Worm (Caenorhabditis elegans) whole organism, young adult: ENCODE measurements around the gene F09B9.4.

Experiments
- B0019.2 ChIP-seq: fragments of 200-800 bp; sonication (Bioruptor generic); conservative IDR thresholded peaks from 2 replicates; pipeline ENCODE4 v1.3.6; 2022; ENCODE audit warnings: missing genetic modification reagents, missing genetic modification characterization, missing compliant biosample characterization
- D2030.7 ChIP-seq: fragments of 200-800 bp; sonication (Bioruptor generic); IDR thresholded peaks from 2 replicates; pipeline ENCODE4 v1.3.6; 2022; ENCODE audit warnings: missing genetic modification reagents, missing genetic modification characterization, missing compliant biosample characterization
- F10E7.11 ChIP-seq: sonication (generic microtip); optimal IDR thresholded peaks from 2 replicates; lab custom pipeline; 2017; ENCODE audit warnings: mild to moderate bottlenecking, missing genetic modification characterization, moderate library complexity, missing compliant biosample characterization
- F22D6.2 ChIP-seq: sonication (generic microtip); optimal IDR thresholded peaks from 2 replicates; lab custom pipeline; 2016; ENCODE audit warnings: mild to moderate bottlenecking, missing genetic modification characterization, missing compliant biosample characterization
- F52B5.7 ChIP-seq: sonication (generic microtip); optimal IDR thresholded peaks from 2 replicates; lab custom pipeline; 2016; ENCODE audit warnings: mild to moderate bottlenecking, missing genetic modification characterization, missing compliant biosample characterization
- F57A8.1 ChIP-seq: fragments of 200-800 bp; sonication (Bioruptor generic); optimal IDR thresholded peaks from 2 replicates; lab custom pipeline; 2018; ENCODE audit warnings: mild to moderate bottlenecking, missing genetic modification characterization, moderate library complexity, missing compliant biosample characterization
- F57C9.4 ChIP-seq: sonication (generic microtip); optimal IDR thresholded peaks from 2 replicates; lab custom pipeline; 2017; ENCODE audit warnings: mild to moderate bottlenecking, missing genetic modification characterization, missing compliant biosample characterization
- K11D2.4 ChIP-seq: fragments of 200-800 bp; sonication (Bioruptor generic); IDR thresholded peaks from 2 replicates; pipeline ENCODE4 v1.3.6; 2022; ENCODE audit warnings: missing genetic modification reagents, missing genetic modification characterization, missing compliant biosample characterization
- T07F8.4 ChIP-seq: sonication (generic microtip); optimal IDR thresholded peaks from 2 replicates; lab custom pipeline; 2016; ENCODE audit warnings: mild to moderate bottlenecking, missing genetic modification characterization, moderate library complexity, missing compliant biosample characterization
- Y53F4B.3 ChIP-seq: fragments of 200-800 bp; sonication (Bioruptor generic); IDR thresholded peaks from 2 replicates; pipeline ENCODE4 v1.3.6; 2022; ENCODE audit warnings: missing genetic modification reagents, missing genetic modification characterization, missing compliant biosample characterization
- ZK185.1 ChIP-seq: sonication (generic microtip); optimal IDR thresholded peaks from 2 replicates; lab custom pipeline; 2016; ENCODE audit warnings: mild to moderate bottlenecking, missing genetic modification characterization, missing compliant biosample characterization; ENCODE audit not compliant: poor library complexity, severe bottlenecking
- aptf-2 ChIP-seq: fragments of 200-800 bp; sonication (Bioruptor generic); conservative IDR thresholded peaks from 2 replicates; pipeline ENCODE4 v1.3.6; 2022; ENCODE audit warnings: missing genetic modification reagents, missing genetic modification characterization, missing compliant biosample characterization
- athp-1 ChIP-seq: sonication (generic microtip); optimal IDR thresholded peaks from 2 replicates; lab custom pipeline; 2017; ENCODE audit warnings: mild to moderate bottlenecking, missing genetic modification characterization, missing compliant biosample characterization
- attf-6 ChIP-seq: fragments of 200-800 bp; sonication (Bioruptor generic); IDR thresholded peaks from 2 replicates; pipeline ENCODE4 v1.3.6; 2022; ENCODE audit warnings: missing genetic modification reagents, missing genetic modification characterization, missing compliant biosample characterization
- ccch-3 ChIP-seq: fragments of 200-800 bp; sonication (Bioruptor generic); optimal IDR thresholded peaks from 2 replicates; lab custom pipeline; 2018; ENCODE audit warnings: mild to moderate bottlenecking, missing genetic modification characterization, missing compliant biosample characterization
- cebp-2 ChIP-seq: fragments of 200-800 bp; sonication (Bioruptor generic); IDR thresholded peaks from 2 replicates; pipeline ENCODE4 v1.3.6; 2022; ENCODE audit warnings: missing genetic modification characterization, missing compliant biosample characterization
- ceh-27 ChIP-seq: fragments of 200-800 bp; sonication (Bioruptor generic); optimal IDR thresholded peaks from 2 replicates; lab custom pipeline; 2018; ENCODE audit warnings: mild to moderate bottlenecking, missing genetic modification characterization, moderate library complexity, missing compliant biosample characterization
- die-1 ChIP-seq: sonication (generic microtip); optimal IDR thresholded peaks from 2 replicates; lab custom pipeline; 2016; ENCODE audit warnings: missing genotype, mild to moderate bottlenecking, missing genetic modification characterization, missing compliant biosample characterization
- dox-1 ChIP-seq: fragments of 200-800 bp; sonication (Bioruptor generic); IDR thresholded peaks from 2 replicates; pipeline ENCODE4 v1.3.6; 2022; ENCODE audit warnings: missing genetic modification reagents, missing genetic modification characterization, missing compliant biosample characterization
- dpff-1 ChIP-seq: sonication (generic microtip); optimal IDR thresholded peaks from 2 replicates; lab custom pipeline; 2017; ENCODE audit warnings: mild to moderate bottlenecking, missing genetic modification characterization, missing compliant biosample characterization
- dpl-1 ChIP-seq: fragments of 150-350 bp; optimal IDR thresholded peaks from 2 replicates; lab custom pipeline; 2014; ENCODE audit warnings: missing biosample characterization, missing genetic modification reagents, missing genetic modification characterization
- egl-18 ChIP-seq: fragments of 200-800 bp; sonication (Bioruptor generic); IDR thresholded peaks from 2 replicates; pipeline ENCODE4 v1.3.6; 2022; ENCODE audit warnings: missing genetic modification reagents, missing genetic modification characterization, missing compliant biosample characterization
- ekl-4 ChIP-seq: fragments of 200-800 bp; sonication (Bioruptor generic); IDR thresholded peaks from 2 replicates; pipeline ENCODE4 v1.3.6; 2022; ENCODE audit warnings: missing genetic modification reagents, missing genetic modification characterization, missing compliant biosample characterization
- fkh-3 ChIP-seq: sonication (generic microtip); optimal IDR thresholded peaks from 2 replicates; lab custom pipeline; 2016; ENCODE audit warnings: mild to moderate bottlenecking, missing genetic modification characterization, missing compliant biosample characterization
- gei-17 ChIP-seq: fragments of 200-800 bp; sonication (Bioruptor generic); optimal IDR thresholded peaks from 2 replicates; lab custom pipeline; 2018; ENCODE audit warnings: mild to moderate bottlenecking, missing genetic modification characterization, missing compliant biosample characterization
- hlh-26 ChIP-seq: fragments of 200-800 bp; sonication (Bioruptor generic); conservative IDR thresholded peaks from 2 replicates; pipeline ENCODE4 v1.3.6; 2022; ENCODE audit warnings: missing genetic modification reagents, missing genetic modification characterization, missing compliant biosample characterization
- hmg-1.2 ChIP-seq: fragments of 200-800 bp; sonication (Bioruptor generic); IDR thresholded peaks from 2 replicates; pipeline ENCODE4 v1.3.6; 2022; ENCODE audit warnings: missing genetic modification reagents, missing genetic modification characterization, missing compliant biosample characterization
- hmg-20 ChIP-seq: fragments of 200-800 bp; sonication (Bioruptor generic); IDR thresholded peaks from 2 replicates; pipeline ENCODE4 v1.3.6; 2022; ENCODE audit warnings: missing genetic modification reagents, missing genetic modification characterization, missing compliant biosample characterization
- hrde-1 ChIP-seq: sonication (generic microtip); optimal IDR thresholded peaks from 2 replicates; lab custom pipeline; 2016; ENCODE audit warnings: missing genetic modification characterization, mild to moderate bottlenecking, missing compliant biosample characterization, moderate library complexity, missing genotype, missing genetic modification reagents, borderline replicate concordance
- hsf-1 ChIP-seq: fragments of 200-800 bp; sonication (Bioruptor generic); IDR thresholded peaks from 2 replicates; pipeline ENCODE4 v1.3.6; 2022; ENCODE audit warnings: missing genetic modification reagents, missing genetic modification characterization, missing compliant biosample characterization
- lag-1 ChIP-seq: fragments of 200-800 bp; sonication (Bioruptor generic); IDR thresholded peaks from 2 replicates; pipeline ENCODE4 v1.3.6; 2022; ENCODE audit warnings: missing genetic modification reagents, missing genetic modification characterization, missing compliant biosample characterization
- lin-26 ChIP-seq: fragments of 200-800 bp; sonication (Bioruptor generic); IDR thresholded peaks from 2 replicates; pipeline ENCODE4 v1.3.6; 2022; ENCODE audit warnings: missing genetic modification reagents, missing genetic modification characterization, missing compliant biosample characterization
- lin-35 ChIP-seq, 3 experiments: fragments of 150-350 bp in 2 of 3; sonication (generic microtip) in 1 of 3; optimal IDR thresholded peaks; 2 replicates each; lab custom pipeline; 2014 to 2018; ENCODE audit warnings: missing biosample characterization in 3 of 3, missing genetic modification characterization in 3 of 3, missing genetic modification reagents in 3 of 3
- lin-54 ChIP-seq: fragments of 200-800 bp; sonication (Bioruptor generic); optimal IDR thresholded peaks from 2 replicates; lab custom pipeline; 2018; ENCODE audit warnings: mild to moderate bottlenecking, missing genetic modification characterization, missing compliant biosample characterization
- lsl-1 ChIP-seq: fragments of 200-800 bp; sonication (Bioruptor generic); optimal IDR thresholded peaks from 2 replicates; lab custom pipeline; 2018; ENCODE audit warnings: mild to moderate bottlenecking, missing genetic modification characterization, moderate library complexity, missing compliant biosample characterization
- mel-28 ChIP-seq: sonication (generic microtip); optimal IDR thresholded peaks from 2 replicates; lab custom pipeline; 2016; ENCODE audit warnings: borderline replicate concordance, mild to moderate bottlenecking, missing genetic modification characterization, missing compliant biosample characterization
- nhr-120 ChIP-seq: fragments of 200-800 bp; sonication (Bioruptor generic); IDR thresholded peaks from 2 replicates; pipeline ENCODE4 v1.3.6; 2022; ENCODE audit warnings: missing genetic modification characterization, missing compliant biosample characterization
- nhr-179 ChIP-seq: sonication (generic microtip); optimal IDR thresholded peaks from 2 replicates; lab custom pipeline; 2016; ENCODE audit warnings: mild to moderate bottlenecking, missing genetic modification characterization, missing compliant biosample characterization
- nhr-80 ChIP-seq: sonication (generic microtip); optimal IDR thresholded peaks from 2 replicates; lab custom pipeline; 2016; ENCODE audit warnings: missing genetic modification characterization, missing compliant biosample characterization
- nhr-90 ChIP-seq: sonication (generic microtip); optimal IDR thresholded peaks from 2 replicates; lab custom pipeline; 2016; ENCODE audit warnings: missing genotype, mild to moderate bottlenecking, missing genetic modification characterization, missing compliant biosample characterization
- snpc-1.1 ChIP-seq: sonication (generic microtip); optimal IDR thresholded peaks from 2 replicates; lab custom pipeline; 2017; ENCODE audit warnings: missing genetic modification characterization, mild to moderate bottlenecking, missing compliant biosample characterization, antibody characterized with exemption, moderate library complexity, missing genotype, missing genetic modification reagents; ENCODE audit not compliant: insufficient read depth
- sptf-2 ChIP-seq: fragments of 200-800 bp; sonication (Bioruptor generic); optimal IDR thresholded peaks from 2 replicates; lab custom pipeline; 2018; ENCODE audit warnings: mild to moderate bottlenecking, missing genetic modification characterization, missing compliant biosample characterization
- tbp1 ChIP-seq: fragments of 200-800 bp; sonication (Bioruptor generic); optimal IDR thresholded peaks from 2 replicates; lab custom pipeline; 2018; ENCODE audit warnings: mild to moderate bottlenecking, missing genetic modification characterization, missing compliant biosample characterization
- unc-62 ChIP-seq: fragments of 150-350 bp; optimal IDR thresholded peaks from 2 replicates; lab custom pipeline; 2014; ENCODE audit warnings: missing biosample characterization, missing genetic modification reagents, missing genetic modification characterization
- ztf-18 ChIP-seq: sonication (generic microtip); optimal IDR thresholded peaks from 2 replicates; lab custom pipeline; 2016; ENCODE audit warnings: missing genotype, mild to moderate bottlenecking, missing genetic modification characterization, missing compliant biosample characterization
- ztf-6 ChIP-seq: fragments of 200-800 bp; sonication (Bioruptor generic); IDR thresholded peaks from 2 replicates; pipeline ENCODE4 v1.3.6; 2022; ENCODE audit warnings: missing genetic modification reagents, missing genetic modification characterization, missing compliant biosample characterization

F09B9.4 gene

DNA sequence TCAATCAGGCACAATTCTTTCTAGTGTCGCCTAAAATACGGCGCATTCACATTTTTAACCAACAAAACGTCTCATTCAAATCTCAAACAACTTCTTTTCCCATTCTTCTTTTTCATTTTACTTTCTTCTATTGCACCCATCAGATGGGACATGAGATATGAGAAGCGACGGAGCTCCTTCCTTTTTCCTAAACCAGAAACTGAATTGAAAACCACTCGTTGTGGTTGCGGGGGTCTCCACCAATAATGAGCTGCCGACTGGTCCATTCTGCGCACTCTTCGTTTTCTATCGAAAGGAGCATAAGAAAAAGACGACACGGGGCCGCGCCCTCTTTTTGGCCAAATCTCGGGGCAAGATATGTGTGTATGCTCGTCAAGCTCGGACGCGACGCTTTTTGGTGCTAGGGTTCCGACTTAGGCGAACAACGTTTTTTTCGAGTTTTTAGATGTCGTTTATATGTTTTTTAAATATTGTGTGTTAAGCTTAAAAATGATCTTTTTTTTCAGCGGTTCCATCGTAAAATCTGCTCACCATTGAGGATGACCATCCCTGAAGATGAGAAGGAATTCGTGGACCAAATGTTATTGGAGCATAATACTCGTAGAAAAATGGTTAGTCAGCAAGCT lies 6.0 kb upstream of the F09B9.4 start, which contains the start of gene F09B9.5:
Gene F09B9.5 (plus strand): TSS at position 501 of the 626 bp plus-strand sequence.
- TF ChIP-seq lin-54 (GFP tag; lab: Kevin White, UChicago), result no peak
- TF ChIP-seq Y53F4B.3 (GFP tag; lab: Robert Waterston, UW), result no peak
- TF ChIP-seq F57A8.1 (GFP tag; lab: Kevin White, UChicago), result no peak
- no peak for TF ChIP-seq dpff-1 (tag; lab: Kevin White, UChicago)
- TF ChIP-seq lag-1 (GFP tag; lab: Robert Waterston, UW), result no peak
- TF ChIP-seq hrde-1 (tag; lab: Kevin White, UChicago), result no peak
- no peak for TF ChIP-seq attf-6
- TF ChIP-seq mel-28 (tag; lab: Kevin White, UChicago), result no peak
- no peak for TF ChIP-seq lin-35 (GFP tag; optimal IDR thresholded peaks at IDR 0.05; lab: Kevin White, UChicago)
- no peak for TF ChIP-seq nhr-179 (tag; lab: Kevin White, UChicago)
- TF ChIP-seq hlh-26 (GFP tag; lab: Robert Waterston, UW), result no peak
- TF ChIP-seq die-1 (tag; lab: Kevin White, UChicago), result no peak
- TF ChIP-seq tbp1, result no peak
- no peak for TF ChIP-seq hmg-20 (GFP tag; lab: Robert Waterston, UW)
- no peak for TF ChIP-seq F57C9.4
- no peak for TF ChIP-seq K11D2.4 (GFP tag; lab: Robert Waterston, UW)
- TF ChIP-seq ztf-18 (tag; lab: Kevin White, UChicago), result no peak
- no peak for TF ChIP-seq nhr-120
- no peak for TF ChIP-seq gei-17 (GFP tag; lab: Kevin White, UChicago)
- no peak for TF ChIP-seq cebp-2 (GFP tag; lab: Robert Waterston, UW)

DNA sequence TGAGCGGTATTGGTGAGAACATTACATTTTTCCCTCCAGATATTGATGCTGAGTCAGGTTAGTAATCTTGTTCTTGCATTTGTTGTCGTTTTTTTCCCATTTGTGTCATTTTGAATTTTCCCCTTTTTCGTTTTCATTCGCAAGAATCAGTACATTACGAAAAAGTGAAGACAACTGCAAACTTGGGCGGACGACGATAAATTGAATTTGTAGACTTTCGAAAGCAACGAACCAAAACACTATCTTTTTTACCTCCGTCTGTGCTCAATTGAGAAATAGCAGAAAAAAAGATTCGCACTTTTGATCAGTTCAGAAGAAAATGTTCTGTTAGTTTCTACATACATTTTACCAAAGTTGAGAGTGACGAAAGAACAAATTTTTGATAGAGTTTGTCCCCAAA lies 5.3 kb upstream of the F09B9.4 start:
- TF ChIP-seq K11D2.4 (GFP tag; lab: Robert Waterston, UW) (no peak), athp-1 (tag; lab: Kevin White, UChicago) (no peak), hsf-1 (no peak), D2030.7 (GFP tag; lab: Robert Waterston, UW) (no peak), ceh-27 (GFP tag; lab: Kevin White, UChicago) (no peak), F10E7.11 (tag; lab: Kevin White, UChicago) (no peak), fkh-3 (tag; lab: Kevin White, UChicago) (no peak), ztf-6 (GFP tag; lab: Robert Waterston, UW) (no peak), ccch-3 (GFP tag; lab: Kevin White, UChicago) (no peak), B0019.2 (GFP tag; lab: Robert Waterston, UW) (no peak), aptf-2 (GFP tag; lab: Robert Waterston, UW) (no peak), dpl-1 (GFP tag; lab: Kevin White, UChicago) (no peak), dox-1 (GFP tag; lab: Robert Waterston, UW) (no peak), ZK185.1 (tag; lab: Kevin White, UChicago) (no peak)

DNA sequence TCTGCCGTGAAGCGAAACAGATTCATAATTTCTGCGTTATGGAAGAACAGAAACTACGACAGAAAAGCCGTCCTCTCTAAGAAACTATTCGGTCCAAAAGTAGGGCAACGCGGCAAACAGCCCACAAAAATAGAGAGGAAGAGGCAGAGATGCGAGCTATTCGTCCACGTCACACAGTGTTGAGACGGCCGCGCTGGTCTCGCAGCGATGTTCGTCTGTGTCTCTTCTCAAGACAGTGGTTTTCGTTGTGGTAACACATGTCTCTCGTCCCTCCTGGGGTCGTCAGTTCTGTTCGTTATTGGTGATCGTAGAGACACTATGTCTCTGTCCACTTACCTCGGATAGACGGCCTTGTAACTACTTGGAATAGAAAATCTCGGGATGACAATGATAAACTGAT lies 1.7 kb upstream of the F09B9.4 start, which contains the start of gene erd-2.1:
Gene erd-2.1 (minus strand): TSS at position 114 of the 400 bp plus-strand sequence.
- TF ChIP-seq mel-28 (tag; lab: Kevin White, UChicago) (no peak), lin-26 (GFP tag; lab: Robert Waterston, UW) (no peak), Y53F4B.3 (GFP tag; lab: Robert Waterston, UW) (no peak), T07F8.4 (tag; lab: Kevin White, UChicago) (no peak), unc-62 (GFP tag; lab: Kevin White, UChicago) (no peak), lag-1 (GFP tag; lab: Robert Waterston, UW) (no peak), D2030.7 (GFP tag; lab: Robert Waterston, UW) (no peak), nhr-90 (tag; lab: Kevin White, UChicago) (no peak), snpc-1.1 (tag; lab: Kevin White, UChicago) (no peak), sptf-2 (GFP tag; lab: Kevin White, UChicago) (no peak), lsl-1 (GFP tag; lab: Kevin White, UChicago) (no peak), F22D6.2 (no peak), nhr-80 (tag; lab: Kevin White, UChicago) (peak; percentile 82), ekl-4 (GFP tag; lab: Robert Waterston, UW) (no peak), F52B5.7 (tag; lab: Kevin White, UChicago) (no peak), hmg-1.2 (GFP tag; lab: Robert Waterston, UW) (peak; percentile 81), egl-18 (GFP tag; lab: Robert Waterston, UW) (no peak), F57A8.1 (GFP tag; lab: Kevin White, UChicago) (no peak)
